Fruit fly (Drosophila melanogaster) whole organism, embryonic: ENCODE results near the gene CG12112.

Source experiments
- BEAF-32 ChIP-seq: fragments of 200-800 bp; sonication (Bioruptor generic); optimal IDR thresholded peaks from 3 replicates; lab custom pipeline; 2017; ENCODE audit warnings: missing biosample characterization, missing genetic modification characterization, mild to moderate bottlenecking, moderate library complexity, missing genetic modification reagents
- CG10543 ChIP-seq: fragments of 200-800 bp; sonication (Bioruptor generic); optimal IDR thresholded peaks from 3 replicates; lab custom pipeline; 2017; ENCODE audit warnings: missing biosample characterization, mild to moderate bottlenecking, missing genetic modification characterization, moderate library complexity
- CG11085 ChIP-seq: fragments of 200-800 bp; sonication (Bioruptor generic); IDR thresholded peaks from 2 replicates; pipeline ENCODE4 v1.3.6; 2022; ENCODE audit warnings: missing biosample characterization, missing genetic modification characterization
- CG12769 ChIP-seq: fragments of 200-800 bp; sonication (Bioruptor generic); optimal IDR thresholded peaks from 2 replicates; lab custom pipeline; 2019; ENCODE audit warnings: missing biosample characterization, mild to moderate bottlenecking, missing genetic modification characterization, moderate library complexity
- CG13894 ChIP-seq: fragments of 200-800 bp; sonication (Bioruptor generic); optimal IDR thresholded peaks from 3 replicates; lab custom pipeline; 2018; ENCODE audit warnings: missing biosample characterization, mild to moderate bottlenecking, missing genetic modification characterization, moderate library complexity
- CG18599 ChIP-seq: fragments of 200-800 bp; sonication (Bioruptor generic); optimal IDR thresholded peaks from 3 replicates; lab custom pipeline; 2017; ENCODE audit warnings: missing biosample characterization, missing genetic modification characterization, mild to moderate bottlenecking, moderate library complexity, missing genetic modification reagents
- CG2202 ChIP-seq: fragments of 200-800 bp; sonication (Bioruptor generic); optimal IDR thresholded peaks from 2 replicates; lab custom pipeline; 2018; ENCODE audit warnings: missing biosample characterization, mild to moderate bottlenecking, missing genetic modification characterization
- CG33213 ChIP-seq: fragments of 200-800 bp; sonication (Bioruptor generic); optimal IDR thresholded peaks from 3 replicates; lab custom pipeline; 2016; ENCODE audit warnings: missing biosample characterization, missing genetic modification characterization
- CG6791 ChIP-seq: fragments of 200-800 bp; sonication (Bioruptor generic); IDR thresholded peaks from 3 replicates; pipeline ENCODE4 v1.3.6; 2022; ENCODE audit warnings: missing biosample characterization, missing genetic modification characterization; ENCODE audit not compliant: partially characterized antibody
- CG8281 ChIP-seq: fragments of 200-800 bp; sonication (Bioruptor generic); optimal IDR thresholded peaks from 2 replicates; lab custom pipeline; 2018; ENCODE audit warnings: missing biosample characterization, mild to moderate bottlenecking, missing genetic modification characterization, moderate library complexity
- D19B ChIP-seq: fragments of 200-800 bp; sonication (Bioruptor generic); optimal IDR thresholded peaks from 2 replicates; lab custom pipeline; 2017; ENCODE audit warnings: missing biosample characterization, mild to moderate bottlenecking, missing genetic modification characterization
- Drgx ChIP-seq: fragments of 200-800 bp; sonication (Bioruptor generic); IDR thresholded peaks from 2 replicates; pipeline ENCODE4 v1.3.6; 2022; ENCODE audit warnings: missing biosample characterization, missing genetic modification characterization
- Hey ChIP-seq: fragments of 200-800 bp; sonication (Bioruptor generic); optimal IDR thresholded peaks from 3 replicates; lab custom pipeline; 2018; ENCODE audit warnings: missing biosample characterization, mild to moderate bottlenecking, missing genetic modification characterization
- Hr39 ChIP-seq: fragments of >200 bp; optimal IDR thresholded peaks from 2 replicates; lab custom pipeline; 2017
- Hsf ChIP-seq: fragments of 200-800 bp; sonication (Bioruptor generic); optimal IDR thresholded peaks from 3 replicates; lab custom pipeline; 2016; ENCODE audit warnings: missing biosample characterization, missing genetic modification characterization
- Med ChIP-seq: fragments of 200-800 bp; sonication (Bioruptor generic); peaks from one replicate; lab custom pipeline; 2016; ENCODE audit warnings: missing biosample characterization, missing genetic modification characterization, mild to moderate bottlenecking, inconsistent platforms, moderate library complexity
- Nf-YC ChIP-seq: fragments of 200-800 bp; optimal IDR thresholded peaks from 3 replicates; lab custom pipeline; 2019; ENCODE audit warnings: missing biosample characterization, mild to moderate bottlenecking, missing genetic modification characterization, moderate library complexity
- Pdp1 ChIP-seq, 2 experiments: fragments of 200-800 bp; sonication (Bioruptor generic); optimal IDR thresholded peaks; 3 replicates each; lab custom pipeline; 2016; ENCODE audit warnings: missing biosample characterization in 2 of 2, missing genetic modification characterization in 2 of 2, mild to moderate bottlenecking in 1 of 2, moderate library complexity in 1 of 2
- abd-A ChIP-seq: fragments of 200-800 bp; sonication (Bioruptor generic); optimal IDR thresholded peaks from 3 replicates; lab custom pipeline; 2019; ENCODE audit warnings: missing biosample characterization, mild to moderate bottlenecking, missing genetic modification characterization, moderate library complexity
- ap ChIP-seq: fragments of 200-800 bp; sonication (Bioruptor generic); IDR thresholded peaks from 2 replicates; pipeline ENCODE4 v1.3.6; 2022; ENCODE audit warnings: missing biosample characterization, missing genetic modification characterization
- bbx ChIP-seq: fragments of 200-800 bp; sonication (Bioruptor generic); IDR thresholded peaks from 2 replicates; pipeline ENCODE4 v1.3.6; 2022; ENCODE audit warnings: missing biosample characterization, missing genetic modification characterization; ENCODE audit not compliant: partially characterized antibody
- cg ChIP-seq: fragments of 200-800 bp; sonication (Bioruptor generic); optimal IDR thresholded peaks from 3 replicates; lab custom pipeline; 2019; ENCODE audit warnings: missing biosample characterization, mild to moderate bottlenecking, missing genetic modification characterization, moderate library complexity
- chinmo ChIP-seq: fragments of 200-800 bp; sonication (Bioruptor generic); IDR thresholded peaks from 4 replicates; pipeline ENCODE4 v1.3.6; 2022; ENCODE audit warnings: missing biosample characterization, missing genetic modification characterization; ENCODE audit not compliant: partially characterized antibody
- chm ChIP-seq: fragments of 200-800 bp; sonication (Bioruptor generic); IDR thresholded peaks from 2 replicates; pipeline ENCODE4 v1.3.6; 2022; ENCODE audit warnings: missing biosample characterization, missing genetic modification characterization
- crp ChIP-seq, 2 experiments: fragments of 200-800 bp; sonication (Bioruptor generic); optimal IDR thresholded peaks; 2 replicates in 1 of 2; 3 replicates in 1 of 2; lab custom pipeline; 2017; ENCODE audit warnings: missing biosample characterization in 2 of 2, missing genetic modification characterization in 2 of 2, mild to moderate bottlenecking in 1 of 2, moderate library complexity in 1 of 2
- gem ChIP-seq: fragments of 200-800 bp; sonication (Bioruptor generic); optimal IDR thresholded peaks from 2 replicates; lab custom pipeline; 2019; ENCODE audit warnings: missing biosample characterization, mild to moderate bottlenecking, missing genetic modification characterization, moderate library complexity
- grn ChIP-seq: fragments of 200-800 bp; sonication (Bioruptor generic); optimal IDR thresholded peaks from 3 replicates; lab custom pipeline; 2017; ENCODE audit warnings: missing biosample characterization, missing genetic modification characterization
- hb ChIP-seq: fragments of 200-800 bp; sonication (Bioruptor generic); IDR thresholded peaks from 3 replicates; pipeline ENCODE4 v1.3.6; 2022; ENCODE audit warnings: missing biosample characterization, missing genetic modification characterization; ENCODE audit not compliant: partially characterized antibody
- kni ChIP-seq: fragments of 200-800 bp; sonication (Bioruptor generic); optimal IDR thresholded peaks from 3 replicates; lab custom pipeline; 2017; ENCODE audit warnings: mild to moderate bottlenecking, missing biosample characterization, missing genetic modification reagents, missing genetic modification characterization
- nau ChIP-seq: fragments of 200-800 bp; sonication (Bioruptor generic); optimal IDR thresholded peaks from 3 replicates; lab custom pipeline; 2017; ENCODE audit warnings: missing biosample characterization, mild to moderate bottlenecking, missing genetic modification characterization, missing genetic modification reagents
- nerfin-1 ChIP-seq: fragments of 200-800 bp; sonication (Bioruptor generic); optimal IDR thresholded peaks from 3 replicates; lab custom pipeline; 2019; ENCODE audit warnings: missing biosample characterization, mild to moderate bottlenecking, missing genetic modification characterization, moderate library complexity
- onecut ChIP-seq: fragments of 200-800 bp; sonication (Bioruptor generic); IDR thresholded peaks from 2 replicates; pipeline ENCODE4 v1.3.6; 2022; ENCODE audit warnings: missing biosample characterization, missing genetic modification characterization
- pan ChIP-seq, 4 experiments: fragments of >200 bp in 3 of 4; fragments of 200-800 bp in 1 of 4; sonication (Bioruptor generic) in 1 of 4; optimal IDR thresholded peaks in 3 of 4; IDR thresholded peaks in 1 of 4; 2 replicates each; pipeline versions ENCODE4 v1.3.6 to Lab custom; 2017 to 2022; ENCODE audit warnings: missing biosample characterization in 2 of 4, missing genetic modification characterization in 2 of 4, mixed read lengths in 1 of 4
- pros ChIP-seq: fragments of 200-800 bp; sonication (Bioruptor generic); optimal IDR thresholded peaks from 3 replicates; lab custom pipeline; 2019; ENCODE audit warnings: missing biosample characterization, mild to moderate bottlenecking, missing genetic modification characterization, moderate library complexity
- row ChIP-seq: fragments of 200-800 bp; sonication (Bioruptor generic); IDR thresholded peaks from 3 replicates; pipeline ENCODE4 v1.3.6; 2022; ENCODE audit warnings: missing biosample characterization, missing genetic modification characterization
- sd ChIP-seq: fragments of 200-800 bp; sonication (Bioruptor generic); optimal IDR thresholded peaks from 3 replicates; lab custom pipeline; 2018; ENCODE audit warnings: missing biosample characterization, mild to moderate bottlenecking, missing genetic modification characterization, moderate library complexity
- sens ChIP-seq: fragments of 200-800 bp; sonication (Bioruptor generic); peaks from one replicate; lab custom pipeline; 2016; ENCODE audit warnings: missing biosample characterization, missing genetic modification characterization
- slp2 ChIP-seq: fragments of 200-800 bp; sonication (Bioruptor generic); optimal IDR thresholded peaks from 2 replicates; lab custom pipeline; 2016; ENCODE audit warnings: missing biosample characterization, missing genetic modification characterization
- sqz ChIP-seq: fragments of 200-800 bp; sonication (Bioruptor generic); optimal IDR thresholded peaks from 3 replicates; lab custom pipeline; 2018; ENCODE audit warnings: missing biosample characterization, mild to moderate bottlenecking, missing genetic modification characterization
- unc-4 ChIP-seq: fragments of 200-800 bp; sonication (Bioruptor generic); IDR thresholded peaks from 2 replicates; pipeline ENCODE4 v1.3.6; 2022; ENCODE audit warnings: missing biosample characterization, missing genetic modification characterization; ENCODE audit not compliant: partially characterized antibody
- z ChIP-seq: fragments of 200-800 bp; sonication (Bioruptor generic); IDR thresholded peaks from 3 replicates; pipeline ENCODE4 v1.3.6; 2022; ENCODE audit warnings: missing biosample characterization, missing genetic modification characterization

Gene CG12112

dm6 chrX:8529598-8529997, 30.4 kb downstream of the CG12112 start, which contains the start of gene PIP82:
Gene PIP82, minus strand, starts transcription at chrX:8529698.
- peak in 1 of 2 experiments; percentile 90 for TF ChIP-seq Pdp1 (GFP tag; optimal IDR thresholded peaks at IDR 0.05; lab: Kevin White, UChicago)
- TF ChIP-seq D19B (GFP tag; lab: Kevin White, UChicago): peak; percentile 13
- TF ChIP-seq slp2 (GFP tag; lab: Kevin White, UChicago): no peak

dm6 chrX:8523572-8524155, 36.3 kb downstream of the CG12112 start:
- TF ChIP-seq CG8281 (tag; lab: Kevin White, UChicago): peak; percentile 95
- TF ChIP-seq kni (GFP tag; lab: Kevin White, UChicago): peak; percentile 31
- no peak for TF ChIP-seq CG18599 (GFP tag; lab: Kevin White, UChicago)
- no peak for TF ChIP-seq unc-4
- no peak for TF ChIP-seq bbx (GFP tag; lab: Robert Waterston, UW)
- no peak for TF ChIP-seq Hr39
- peak; percentile 88 for TF ChIP-seq nerfin-1 (tag; lab: Kevin White, UChicago)
- TF ChIP-seq pan (optimal IDR thresholded peaks at IDR 0.05; lab: Kevin White, UChicago): no peak
- no peak for TF ChIP-seq pan (GFP tag; optimal IDR thresholded peaks at IDR 0.05 in 1 of 2, IDR thresholded peaks at IDR 0.05 in 1 of 2)
- peak; percentile 67 for TF ChIP-seq sens (GFP tag; lab: Kevin White, UChicago)
- 0 out of 3 replicates have a peak, but pooled peaks have one; percentile 15 for TF ChIP-seq CG6791 (GFP tag; lab: Robert Waterston, UW)
- TF ChIP-seq CG13894 (tag; lab: Kevin White, UChicago): no peak
- TF ChIP-seq sqz (GFP tag; lab: Kevin White, UChicago): peak; percentile 19
- TF ChIP-seq Hey (tag; lab: Kevin White, UChicago): peak; percentile 60
- peak; percentile 61 for TF ChIP-seq pros (GFP tag; lab: Kevin White, UChicago)
- TF ChIP-seq CG11085 (GFP tag; lab: Robert Waterston, UW): no peak
- TF ChIP-seq nau (GFP tag; lab: Kevin White, UChicago): no peak
- no peak for TF ChIP-seq hb (GFP tag; lab: Robert Waterston, UW)

dm6 chrX:8522504-8522903, 37.5 kb downstream of the CG12112 start:
- TF ChIP-seq z (GFP tag; lab: Robert Waterston, UW) (peak; percentile 58; the same call in 1 of the 3 replicates), Hsf (GFP tag; lab: Kevin White, UChicago) (no peak), BEAF-32 (GFP tag; lab: Kevin White, UChicago) (no peak), sqz (GFP tag; lab: Kevin White, UChicago) (peak; percentile 79)

- TF ChIP-seq Drgx (GFP tag; lab: Robert Waterston, UW): peak; percentile 55
- TF ChIP-seq gem (tag; lab: Kevin White, UChicago): peak; percentile 5
- TF ChIP-seq CG2202: no peak
- no peak for TF ChIP-seq Nf-YC (tag; lab: Kevin White, UChicago)
- TF ChIP-seq row: 0 out of 3 replicates have a peak, but pooled peaks have one; percentile 17
Observed at dm6 chrX:8521492-8521891, 38.5 kb downstream of the CG12112 start.

- peak in 1 of 2 experiments; percentile 83 for TF ChIP-seq Pdp1 (GFP tag; optimal IDR thresholded peaks at IDR 0.05; lab: Kevin White, UChicago)
- peak; percentile 35 for TF ChIP-seq CG12769 (tag; lab: Kevin White, UChicago)
- 0 out of 2 replicates have a peak, but pooled peaks have one; percentile 32 for TF ChIP-seq chm
- TF ChIP-seq CG13894 (tag; lab: Kevin White, UChicago): peak; percentile 51
- TF ChIP-seq cg: peak; percentile 34
- TF ChIP-seq crp (GFP tag; optimal IDR thresholded peaks at IDR 0.05; lab: Kevin White, UChicago): peak in 1 of 2 experiments; percentile 3
- TF ChIP-seq CG33213 (GFP tag; lab: Kevin White, UChicago): no peak
- peak; percentile 31 for TF ChIP-seq Med (GFP tag; lab: Kevin White, UChicago)
- TF ChIP-seq onecut (GFP tag; lab: Robert Waterston, UW): no peak
- TF ChIP-seq sd: peak; percentile 45
- TF ChIP-seq sens (GFP tag; lab: Kevin White, UChicago): peak; percentile 61
- peak; percentile 3 for TF ChIP-seq abd-A (tag; lab: Kevin White, UChicago)
- TF ChIP-seq nau (GFP tag; lab: Kevin White, UChicago): peak; percentile 4
- TF ChIP-seq chinmo (GFP tag; lab: Robert Waterston, UW): no peak
- peak; percentile 14 for TF ChIP-seq CG10543 (GFP tag; lab: Kevin White, UChicago)
- no peak for TF ChIP-seq ap (GFP tag; lab: Robert Waterston, UW)
- TF ChIP-seq grn (GFP tag; lab: Kevin White, UChicago): peak; percentile 27
Observed at dm6 chrX:8520517-8520916, 39.5 kb downstream of the CG12112 start.
